Fruit fly (Drosophila melanogaster) whole organism, embryonic: Measurements from ENCODE around the gene Nin.

Source experiments
- B-H2 ChIP-seq: fragments of 200-800 bp; sonication (Bioruptor generic); optimal IDR thresholded peaks from 2 replicates; lab custom pipeline; 2018; ENCODE audit warnings: missing biosample characterization, mild to moderate bottlenecking, missing genetic modification characterization
- CG13775 ChIP-seq: fragments of 200-800 bp; sonication (Bioruptor generic); optimal IDR thresholded peaks from 3 replicates; lab custom pipeline; 2017; ENCODE audit warnings: missing biosample characterization, mild to moderate bottlenecking, missing genetic modification characterization
- CG16863 ChIP-seq: fragments of 200-800 bp; sonication (Bioruptor generic); optimal IDR thresholded peaks from 3 replicates; lab custom pipeline; 2016; ENCODE audit warnings: missing biosample characterization, missing genetic modification characterization
- CG31441 ChIP-seq: fragments of 200-800 bp; sonication (Bioruptor generic); IDR thresholded peaks from 2 replicates; pipeline ENCODE4 v1.3.6; 2022; ENCODE audit warnings: missing biosample characterization, missing genetic modification characterization
- CG33213 ChIP-seq: fragments of 200-800 bp; sonication (Bioruptor generic); optimal IDR thresholded peaks from 3 replicates; lab custom pipeline; 2016; ENCODE audit warnings: missing biosample characterization, missing genetic modification characterization
- CG6689 ChIP-seq: fragments of 200-800 bp; sonication (Bioruptor generic); IDR thresholded peaks from 2 replicates; pipeline ENCODE4 v1.3.6; 2022; ENCODE audit warnings: missing biosample characterization, missing genetic modification characterization
- Hmr ChIP-seq: fragments of 200-800 bp; sonication (Bioruptor generic); optimal IDR thresholded peaks from 3 replicates; lab custom pipeline; 2017; ENCODE audit warnings: mild to moderate bottlenecking, missing biosample characterization, missing genetic modification reagents, missing genetic modification characterization
- Hr51 ChIP-seq, 2 experiments: fragments of 200-800 bp; sonication (Bioruptor generic); optimal IDR thresholded peaks; 2 replicates in 1 of 2; 3 replicates in 1 of 2; lab custom pipeline; 2016 to 2018; ENCODE audit warnings: missing biosample characterization in 2 of 2, missing genetic modification characterization in 2 of 2, mild to moderate bottlenecking in 1 of 2, moderate library complexity in 1 of 2
- al ChIP-seq: fragments of 200-800 bp; sonication (Bioruptor generic); IDR thresholded peaks from 2 replicates; pipeline ENCODE4 v1.3.6; 2022; ENCODE audit warnings: missing biosample characterization, missing genetic modification characterization
- ap ChIP-seq: fragments of 200-800 bp; sonication (Bioruptor generic); IDR thresholded peaks from 2 replicates; pipeline ENCODE4 v1.3.6; 2022; ENCODE audit warnings: missing biosample characterization, missing genetic modification characterization
- chinmo ChIP-seq: fragments of 200-800 bp; sonication (Bioruptor generic); IDR thresholded peaks from 4 replicates; pipeline ENCODE4 v1.3.6; 2022; ENCODE audit warnings: missing biosample characterization, missing genetic modification characterization; ENCODE audit not compliant: partially characterized antibody
- nmo ChIP-seq: fragments of 200-800 bp; sonication (Bioruptor generic); optimal IDR thresholded peaks from 2 replicates; lab custom pipeline; 2018; ENCODE audit warnings: missing biosample characterization, mild to moderate bottlenecking, missing genetic modification characterization, moderate library complexity
- sqz ChIP-seq: fragments of 200-800 bp; sonication (Bioruptor generic); optimal IDR thresholded peaks from 3 replicates; lab custom pipeline; 2018; ENCODE audit warnings: missing biosample characterization, mild to moderate bottlenecking, missing genetic modification characterization
- tna ChIP-seq: fragments of 200-800 bp; sonication (Bioruptor generic); IDR thresholded peaks from 2 replicates; pipeline ENCODE4 v1.3.6; 2022; ENCODE audit warnings: missing biosample characterization, missing genetic modification characterization; ENCODE audit not compliant: partially characterized antibody

DNA sequence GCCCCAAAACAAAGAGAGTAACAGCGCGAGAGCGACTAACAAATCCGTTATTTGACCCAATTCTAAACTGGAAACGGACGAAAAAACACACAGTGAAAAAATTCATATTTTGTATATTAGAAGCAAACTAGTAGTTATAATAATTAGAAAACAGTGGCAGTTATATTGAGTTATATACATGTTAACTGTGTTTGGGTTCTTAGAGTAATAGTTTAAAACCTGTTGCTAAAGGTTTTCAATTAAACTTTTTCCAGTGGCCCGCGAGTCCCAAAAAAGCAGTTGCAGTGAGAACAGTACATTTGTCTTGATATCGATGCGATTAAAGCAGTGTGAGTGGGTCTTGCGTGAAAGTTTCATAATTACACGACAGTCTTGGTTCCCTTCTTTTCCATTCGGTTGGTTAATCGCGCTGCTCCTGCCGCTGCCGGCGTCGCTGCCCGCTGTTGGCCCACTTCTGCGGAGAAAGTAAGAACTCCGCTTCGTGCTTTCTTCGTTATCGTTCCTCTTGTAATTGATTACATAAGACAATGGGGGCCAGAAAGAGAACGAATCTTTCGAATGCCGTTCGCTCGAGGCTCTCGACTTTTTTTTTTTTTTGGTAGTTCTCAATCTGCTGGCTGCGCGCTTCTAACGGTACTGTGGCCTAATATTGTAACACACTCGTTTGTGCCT lies 19.1 kb upstream of the Nin start:
- TF ChIP-seq al (GFP tag; lab: Robert Waterston, UW) (no peak), Hr51 (GFP tag; optimal IDR thresholded peaks at IDR 0.05; lab: Kevin White, UChicago) (peak in 1 of 2 experiments; percentile 19), CG31441 (GFP tag; lab: Robert Waterston, UW) (no peak; the same call in 1 of the 2 replicates), CG33213 (GFP tag; lab: Kevin White, UChicago) (no peak), CG13775 (GFP tag; lab: Kevin White, UChicago) (peak; percentile 15), chinmo (GFP tag; lab: Robert Waterston, UW) (no peak), CG16863 (GFP tag; lab: Kevin White, UChicago) (peak; percentile 23), CG6689 (GFP tag; lab: Robert Waterston, UW) (no peak; the same call in 1 of the 2 replicates), tna (GFP tag; lab: Robert Waterston, UW) (no peak), ap (GFP tag; lab: Robert Waterston, UW) (peak; percentile 44; the same call in 1 of the 2 replicates), nmo (GFP tag; lab: Kevin White, UChicago) (peak; percentile 72), sqz (GFP tag; lab: Kevin White, UChicago) (no peak), B-H2 (GFP tag; lab: Kevin White, UChicago) (no peak), Hmr (GFP tag; lab: Kevin White, UChicago) (no peak)
